Fruit fly (Drosophila melanogaster) whole organism, adult: Measurements from ENCODE around the gene Pex5.

Experiments used
- CG1620 ChIP-seq: fragments of 200-800 bp; sonication (Bioruptor generic); optimal IDR thresholded peaks from 2 replicates; lab custom pipeline; 2016; ENCODE audit warnings: missing biosample characterization, missing genetic modification characterization
- CG33017 ChIP-seq: fragments of 200-800 bp; sonication (Bioruptor generic); optimal IDR thresholded peaks from 2 replicates; lab custom pipeline; 2018; ENCODE audit warnings: missing biosample characterization, mild to moderate bottlenecking, missing genetic modification characterization, moderate library complexity
- CG5204 ChIP-seq: fragments of 200-800 bp; sonication (Bioruptor generic); optimal IDR thresholded peaks from 2 replicates; lab custom pipeline; 2016; ENCODE audit warnings: missing biosample characterization, missing genetic modification characterization
- Clk ChIP-seq: fragments of 200-800 bp; sonication (Bioruptor generic); optimal IDR thresholded peaks from 2 replicates; lab custom pipeline; 2017; ENCODE audit warnings: missing biosample characterization, missing genetic modification characterization
- Hr96 ChIP-seq: fragments of 200-800 bp; sonication (Bioruptor generic); optimal IDR thresholded peaks from 2 replicates; lab custom pipeline; 2016; ENCODE audit warnings: missing biosample characterization, missing genetic modification characterization
- bab1 ChIP-seq: fragments of 200-800 bp; sonication (Bioruptor generic); optimal IDR thresholded peaks from 3 replicates; lab custom pipeline; 2019; ENCODE audit warnings: missing biosample characterization, mild to moderate bottlenecking, missing genetic modification characterization, moderate library complexity
- cic ChIP-seq: fragments of 200-800 bp; sonication (Bioruptor generic); optimal IDR thresholded peaks from 2 replicates; lab custom pipeline; 2017; ENCODE audit warnings: missing biosample characterization, mild to moderate bottlenecking, missing genetic modification characterization, moderate library complexity
- kay ChIP-seq: fragments of 200-800 bp; sonication (Bioruptor generic); peaks from one replicate; lab custom pipeline; 2016; ENCODE audit warnings: missing biosample characterization, missing genetic modification characterization, borderline replicate concordance
- ovo ChIP-seq: fragments of 200-800 bp; sonication (Bioruptor generic); optimal IDR thresholded peaks from 2 replicates; lab custom pipeline; 2016; ENCODE audit warnings: missing biosample characterization, missing genetic modification characterization
- toe ChIP-seq: fragments of 200-800 bp; sonication (Bioruptor generic); optimal IDR thresholded peaks from 2 replicates; lab custom pipeline; 2016; ENCODE audit warnings: missing biosample characterization, missing genetic modification characterization

DNA sequence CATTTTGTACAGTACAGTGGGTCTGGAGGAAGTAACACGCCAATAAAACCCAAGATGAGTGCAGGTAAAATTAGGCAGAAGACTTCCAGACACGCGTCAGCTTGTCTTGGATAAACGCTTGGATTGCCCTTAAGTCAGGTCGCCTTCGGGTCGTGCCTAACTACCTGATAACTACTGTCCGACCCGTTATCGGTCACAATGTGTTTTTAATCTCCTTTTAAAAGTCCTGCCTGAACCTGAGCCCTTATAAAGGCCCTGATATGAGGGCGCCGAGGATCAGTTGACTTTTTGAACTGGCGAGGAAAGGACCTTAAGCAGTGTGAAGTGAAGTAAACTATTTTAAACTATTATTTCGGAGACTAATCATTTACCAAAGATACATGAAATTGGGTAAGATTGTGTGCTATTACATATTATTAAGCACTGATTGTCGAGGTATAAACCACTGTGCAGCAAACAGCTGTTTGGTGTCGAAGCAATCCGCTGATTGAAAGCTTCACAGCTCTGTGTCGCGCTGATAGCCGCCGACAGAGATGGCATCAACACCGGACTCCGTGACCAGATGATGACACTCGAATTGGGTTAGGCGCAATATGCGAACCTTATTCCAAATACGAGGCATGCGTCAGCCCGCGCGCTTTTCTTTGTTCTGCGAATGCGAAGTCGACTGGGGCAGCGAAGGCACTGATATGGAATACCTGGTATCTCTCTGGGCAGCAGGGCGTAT lies 44.8 kb downstream of the Pex5 start:
- TF ChIP-seq toe (GFP tag; lab: Kevin White, UChicago) (no peak), Hr96 (GFP tag; lab: Kevin White, UChicago) (no peak), cic (GFP tag; lab: Kevin White, UChicago) (no peak), kay (GFP tag; lab: Kevin White, UChicago) (no peak), CG5204 (no peak), CG1620 (GFP tag; lab: Kevin White, UChicago) (no peak), ovo (GFP tag; lab: Kevin White, UChicago) (no peak), CG33017 (tag; lab: Kevin White, UChicago) (no peak), Clk (GFP tag; lab: Kevin White, UChicago) (no peak), bab1 (GFP tag; lab: Kevin White, UChicago) (no peak)
